Worm (Caenorhabditis elegans) whole organism, late embryonic: ENCODE data around the gene F36H5.10.

ENCODE experiments used
- C08G9.2 ChIP-seq: sonication (generic microtip); optimal IDR thresholded peaks from 2 replicates; lab custom pipeline; 2016; ENCODE audit warnings: mild to moderate bottlenecking, missing genetic modification characterization, moderate library complexity, missing compliant biosample characterization
- T23F11.4 ChIP-seq: fragments of 200-800 bp; sonication (Bioruptor generic); optimal IDR thresholded peaks from 2 replicates; lab custom pipeline; 2018; ENCODE audit warnings: mild to moderate bottlenecking, missing genetic modification characterization, missing compliant biosample characterization
- Y22D7AL.16 ChIP-seq: sonication (generic microtip); optimal IDR thresholded peaks from 2 replicates; lab custom pipeline; 2016; ENCODE audit warnings: missing genetic modification characterization, missing compliant biosample characterization
- ahr-1 ChIP-seq: sonication (generic microtip); optimal IDR thresholded peaks from 2 replicates; lab custom pipeline; 2016; ENCODE audit warnings: missing genetic modification characterization, missing compliant biosample characterization
- ceh-14 ChIP-seq: sonication (generic microtip); optimal IDR thresholded peaks from 2 replicates; lab custom pipeline; 2016; ENCODE audit warnings: missing genotype, missing genetic modification characterization, missing compliant biosample characterization
- ceh-22 ChIP-seq: sonication (generic microtip); optimal IDR thresholded peaks from 2 replicates; lab custom pipeline; 2017; ENCODE audit warnings: missing biosample characterization, missing genetic modification characterization
- ceh-24 ChIP-seq: sonication (generic microtip); optimal IDR thresholded peaks from 2 replicates; lab custom pipeline; 2016; ENCODE audit warnings: mild to moderate bottlenecking, missing genetic modification characterization, missing compliant biosample characterization
- ceh-34 ChIP-seq: sonication (generic microtip); optimal IDR thresholded peaks from 2 replicates; lab custom pipeline; 2016; ENCODE audit warnings: mild to moderate bottlenecking, missing genetic modification characterization, missing compliant biosample characterization
- ceh-45 ChIP-seq: fragments of 200-800 bp; sonication (Bioruptor generic); IDR thresholded peaks from 2 replicates; pipeline ENCODE4 v1.3.6; 2022; ENCODE audit warnings: missing genetic modification reagents, missing genetic modification characterization, missing compliant biosample characterization
- che-1 ChIP-seq: sonication (generic microtip); optimal IDR thresholded peaks from 2 replicates; lab custom pipeline; 2016; ENCODE audit warnings: mild to moderate bottlenecking, missing genetic modification characterization, missing compliant biosample characterization
- dmd-4 ChIP-seq: sonication (generic microtip); optimal IDR thresholded peaks from 2 replicates; lab custom pipeline; 2016; ENCODE audit warnings: borderline replicate concordance, missing genetic modification characterization, missing compliant biosample characterization
- ets-4 ChIP-seq: sonication (generic microtip); optimal IDR thresholded peaks from 2 replicates; lab custom pipeline; 2016; ENCODE audit warnings: missing genetic modification characterization, missing compliant biosample characterization
- eyg-1 ChIP-seq: sonication (generic microtip); optimal IDR thresholded peaks from 2 replicates; lab custom pipeline; 2016; ENCODE audit warnings: missing genotype, missing genetic modification characterization, missing compliant biosample characterization
- fkh-10 ChIP-seq: fragments of 150-350 bp; optimal IDR thresholded peaks from 2 replicates; lab custom pipeline; 2014; ENCODE audit warnings: missing biosample characterization, missing genetic modification reagents, missing genetic modification characterization
- gmeb-2 ChIP-seq: sonication (generic microtip); optimal IDR thresholded peaks from 2 replicates; lab custom pipeline; 2016; ENCODE audit warnings: missing genetic modification characterization, inconsistent platforms, missing compliant biosample characterization
- hlh-13 ChIP-seq: fragments of 200-800 bp; sonication (Bioruptor generic); optimal IDR thresholded peaks from 2 replicates; lab custom pipeline; 2018; ENCODE audit warnings: mild to moderate bottlenecking, missing genetic modification characterization, missing compliant biosample characterization
- hlh-15 ChIP-seq: sonication (generic microtip); optimal IDR thresholded peaks from 2 replicates; lab custom pipeline; 2016; ENCODE audit warnings: missing genetic modification characterization, missing compliant biosample characterization
- hlh-6 ChIP-seq: sonication (generic microtip); optimal IDR thresholded peaks from 2 replicates; lab custom pipeline; 2016; ENCODE audit warnings: missing genotype, missing genetic modification characterization, missing compliant biosample characterization
- hlh-8 ChIP-seq: sonication (generic microtip); optimal IDR thresholded peaks from 2 replicates; lab custom pipeline; 2016; ENCODE audit warnings: missing genotype, missing genetic modification characterization, missing compliant biosample characterization
- lim-6 ChIP-seq: sonication (generic microtip); optimal IDR thresholded peaks from 2 replicates; lab custom pipeline; 2016; ENCODE audit warnings: missing genetic modification characterization, missing compliant biosample characterization
- lin-11 ChIP-seq: fragments of 200-800 bp; sonication (Bioruptor generic); optimal IDR thresholded peaks from 2 replicates; lab custom pipeline; 2018; ENCODE audit warnings: mild to moderate bottlenecking, missing genetic modification characterization, missing compliant biosample characterization
- nfya-1 ChIP-seq: sonication (generic microtip); optimal IDR thresholded peaks from 2 replicates; lab custom pipeline; 2017; ENCODE audit warnings: missing genetic modification characterization, mild to moderate bottlenecking, missing compliant biosample characterization, antibody characterized with exemption, moderate library complexity
- nhr-11 ChIP-seq: fragments of 150-350 bp; optimal IDR thresholded peaks from 2 replicates; lab custom pipeline; 2014; ENCODE audit warnings: missing biosample characterization, missing genetic modification characterization
- odd-2 ChIP-seq: sonication (generic microtip); optimal IDR thresholded peaks from 2 replicates; lab custom pipeline; 2017; ENCODE audit warnings: antibody characterized with exemption, mild to moderate bottlenecking, missing genetic modification characterization, missing compliant biosample characterization
- pha-4 ChIP-seq: fragments of 150-350 bp; optimal IDR thresholded peaks from 2 replicates; lab custom pipeline; 2018; ENCODE audit warnings: missing biosample characterization, missing genetic modification reagents, missing genetic modification characterization
- pros-1 ChIP-seq: fragments of 150-350 bp; optimal IDR thresholded peaks from 2 replicates; lab custom pipeline; 2014; ENCODE audit warnings: missing biosample characterization, missing genetic modification reagents, missing genetic modification characterization
- ref-2 ChIP-seq: sonication (generic microtip); optimal IDR thresholded peaks from 2 replicates; lab custom pipeline; 2016; ENCODE audit warnings: missing genetic modification characterization, missing compliant biosample characterization
- rnt-1 ChIP-seq: sonication (generic microtip); optimal IDR thresholded peaks from 2 replicates; lab custom pipeline; 2016; ENCODE audit warnings: missing genetic modification characterization, missing compliant biosample characterization
- sox-4 ChIP-seq: sonication (generic microtip); optimal IDR thresholded peaks from 2 replicates; lab custom pipeline; 2017; ENCODE audit warnings: mild to moderate bottlenecking, missing genetic modification characterization, inconsistent platforms, missing compliant biosample characterization
- syd-9 ChIP-seq: sonication (generic microtip); optimal IDR thresholded peaks from 2 replicates; lab custom pipeline; 2016; ENCODE audit warnings: mild to moderate bottlenecking, missing genetic modification characterization, moderate library complexity, missing compliant biosample characterization
- tbx-2 ChIP-seq: sonication (generic microtip); optimal IDR thresholded peaks from 2 replicates; lab custom pipeline; 2016; ENCODE audit warnings: missing genetic modification characterization, missing compliant biosample characterization
- tbx-7 ChIP-seq: sonication (generic microtip); optimal IDR thresholded peaks from 2 replicates; lab custom pipeline; 2016; ENCODE audit warnings: missing genotype, missing genetic modification characterization, missing compliant biosample characterization
- unc-3 ChIP-seq, 2 experiments: fragments of 200-800 bp in 1 of 2; sonication (Bioruptor generic) in 1 of 2; sonication (generic microtip) in 1 of 2; conservative IDR thresholded peaks in 1 of 2; optimal IDR thresholded peaks in 1 of 2; 2 replicates each; pipeline versions ENCODE4 v1.3.6 to Lab custom; 2016 to 2022; ENCODE audit warnings: missing compliant biosample characterization in 2 of 2, missing genetic modification characterization in 2 of 2, missing genetic modification reagents in 1 of 2
- ztf-16 ChIP-seq: sonication (generic microtip); optimal IDR thresholded peaks from 2 replicates; lab custom pipeline; 2017; ENCODE audit warnings: missing genetic modification characterization, missing compliant biosample characterization

Gene F36H5.10

DNA sequence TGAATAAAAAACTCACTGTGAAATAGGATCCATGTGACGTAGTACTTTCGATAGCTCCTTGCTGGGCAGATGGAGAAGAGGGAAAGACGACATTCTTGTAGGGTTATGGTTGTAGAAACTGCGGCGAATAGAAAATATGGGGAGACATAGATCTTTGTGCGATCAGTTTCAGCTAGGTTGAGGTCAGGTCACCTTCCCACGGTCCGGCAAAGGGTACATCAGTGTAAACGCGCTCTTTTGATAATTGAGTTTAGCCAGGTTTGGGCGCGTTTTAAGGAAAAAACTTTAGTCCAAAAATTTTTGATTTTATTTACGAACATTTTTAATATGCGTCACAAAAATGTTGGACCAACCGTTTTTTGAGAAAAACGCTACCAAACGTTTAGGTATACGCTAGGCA lies 1.1 kb upstream of the F36H5.10 start, which contains the start of gene F36H5.17:
TSS of gene F36H5.17 (minus strand) at position 101 of the 400 bp plus-strand sequence.
- TF ChIP-seq hlh-15 (tag; lab: Kevin White, UChicago) = no peak
- TF ChIP-seq syd-9 (tag; lab: Kevin White, UChicago) = no peak
- no peak for TF ChIP-seq ceh-34 (tag; lab: Kevin White, UChicago)
- no peak for TF ChIP-seq ztf-16 (tag; lab: Kevin White, UChicago)
- TF ChIP-seq dmd-4 (tag; lab: Kevin White, UChicago) = no peak
- no peak for TF ChIP-seq C08G9.2
- no peak for TF ChIP-seq nhr-11 (tag; lab: Kevin White, UChicago)
- TF ChIP-seq sox-4 (tag; lab: Kevin White, UChicago) = no peak
- no peak for TF ChIP-seq lin-11
- no peak for TF ChIP-seq gmeb-2 (tag; lab: Kevin White, UChicago)

DNA sequence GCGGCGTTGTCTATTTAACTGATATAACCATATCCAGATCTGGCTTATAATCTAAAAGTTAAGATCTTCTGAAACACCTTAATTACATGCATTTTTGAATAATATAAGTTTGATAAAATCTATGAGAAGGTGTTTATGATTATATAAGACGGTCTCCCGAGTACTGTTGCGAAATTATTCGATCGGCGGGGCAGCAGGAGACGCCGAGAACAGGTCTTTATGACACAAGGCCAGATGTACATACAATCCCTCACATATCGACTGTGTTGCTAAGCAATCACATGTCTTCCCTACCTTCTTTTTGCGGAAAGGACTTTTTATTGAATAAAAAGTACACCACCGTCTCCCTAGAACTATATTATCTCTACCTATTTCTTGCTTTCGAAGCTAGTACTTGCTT lies 551 bp upstream of the F36H5.10 start, which contains the start of gene fbxb-53:
TSS of gene fbxb-53 (plus strand) at position 301 of the 400 bp plus-strand sequence.
- no peak for TF ChIP-seq ahr-1 (tag; lab: Kevin White, UChicago)
- TF ChIP-seq ref-2 = no peak
- TF ChIP-seq Y22D7AL.16 = no peak
- no peak for TF ChIP-seq tbx-2 (tag; lab: Kevin White, UChicago)
- no peak for TF ChIP-seq T23F11.4 (GFP tag; lab: Kevin White, UChicago)
- no peak for TF ChIP-seq che-1 (tag; lab: Kevin White, UChicago)
- TF ChIP-seq gmeb-2 (tag; lab: Kevin White, UChicago) = no peak
- TF ChIP-seq dmd-4 (tag; lab: Kevin White, UChicago) = no peak

DNA sequence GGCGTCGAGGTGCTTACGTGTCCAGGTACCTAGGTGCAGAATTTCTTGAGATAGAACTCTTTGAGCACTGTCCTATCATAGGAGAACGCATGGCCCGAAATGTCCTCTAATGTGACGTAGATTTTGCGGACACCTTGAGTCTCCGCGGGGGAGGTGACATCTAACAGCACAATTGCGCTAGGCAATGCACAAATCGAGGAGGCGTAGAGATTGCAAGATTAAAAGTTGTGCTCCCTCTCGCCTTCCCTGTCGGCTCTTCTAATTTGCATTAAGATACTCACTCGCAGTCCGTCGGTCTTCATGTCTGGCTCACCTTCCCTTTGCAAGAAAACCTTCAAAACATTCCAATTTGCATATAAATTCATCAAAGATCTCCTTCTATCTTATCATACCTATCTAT lies 2.5 kb downstream of the F36H5.10 start, which contains the start of gene F36H5.18:
TSS of gene F36H5.18 (plus strand) at position 301 of the 400 bp plus-strand sequence.
- TF ChIP-seq T23F11.4 (GFP tag; lab: Kevin White, UChicago) (no peak), pros-1 (tag; lab: Kevin White, UChicago) (no peak), ceh-22 (tag; lab: Kevin White, UChicago) (no peak), ets-4 (tag; lab: Kevin White, UChicago) (no peak), hlh-13 (no peak), hlh-6 (tag; lab: Kevin White, UChicago) (no peak), pha-4 (tag; lab: Kevin White, UChicago) (no peak), tbx-7 (no peak), sox-4 (tag; lab: Kevin White, UChicago) (no peak), ref-2 (no peak), rnt-1 (tag; lab: Kevin White, UChicago) (no peak), fkh-10 (GFP tag; lab: Kevin White, UChicago) (no peak), nfya-1 (tag; lab: Kevin White, UChicago) (no peak), hlh-8 (tag; lab: Kevin White, UChicago) (no peak), ceh-45 (GFP tag; lab: Robert Waterston, UW) (no peak)

DNA sequence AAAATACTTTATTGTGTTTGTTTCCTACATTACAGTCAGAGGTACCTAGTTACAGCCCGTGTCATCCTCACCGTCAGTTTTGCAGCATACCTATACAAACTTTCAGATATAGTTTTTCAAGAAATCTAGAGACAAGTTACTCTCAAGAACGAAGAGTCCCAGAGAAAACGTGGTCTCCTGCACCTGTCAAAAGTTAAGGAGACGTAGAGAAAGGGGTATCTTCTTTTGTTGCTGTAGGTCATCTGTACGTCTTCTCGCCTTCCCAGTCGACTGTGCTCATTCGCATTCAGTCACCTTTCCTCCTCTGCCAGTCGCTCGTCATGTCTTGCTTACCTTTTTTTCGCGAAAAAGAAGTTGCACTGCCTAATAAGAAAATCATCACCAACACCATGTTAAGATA lies 4.4 kb downstream of the F36H5.10 start, which contains the start of gene F36H5.4:
TSS of gene F36H5.4 (plus strand) at position 301 of the 400 bp plus-strand sequence.
- TF ChIP-seq nfya-1 (tag; lab: Kevin White, UChicago) (no peak), unc-3 (GFP tag; conservative IDR thresholded peaks at IDR 0.05; lab: Robert Waterston, UW) (no peak), unc-3 (tag; optimal IDR thresholded peaks at IDR 0.05; lab: Kevin White, UChicago) (no peak), hlh-15 (tag; lab: Kevin White, UChicago) (no peak), eyg-1 (tag; lab: Kevin White, UChicago) (no peak), tbx-7 (no peak), odd-2 (no peak), fkh-10 (GFP tag; lab: Kevin White, UChicago) (no peak)

DNA sequence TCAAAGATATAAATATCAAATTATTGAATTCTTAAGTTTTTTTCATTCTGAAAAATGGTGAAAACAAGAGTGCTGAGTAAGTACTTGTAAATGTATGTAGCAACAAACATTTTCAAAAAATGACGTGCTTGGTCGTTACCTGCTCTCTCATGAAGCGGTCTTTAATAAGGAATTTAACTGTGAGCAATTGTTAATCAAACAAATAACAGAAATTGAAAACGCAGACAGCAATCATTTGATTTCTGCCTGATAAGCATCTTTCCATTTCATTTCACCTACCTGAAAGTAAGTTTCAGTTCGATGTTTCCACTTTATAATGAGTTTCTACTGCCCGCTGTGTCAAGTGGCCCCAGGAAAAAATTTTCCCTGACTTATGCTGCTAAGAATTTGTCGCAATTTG lies 5.9 kb downstream of the F36H5.10 start, which contains the start of gene math-28:
TSS of gene math-28 (plus strand) at position 301 of the 400 bp plus-strand sequence.
- TF ChIP-seq unc-3 (GFP tag; conservative IDR thresholded peaks at IDR 0.05; lab: Robert Waterston, UW) = no peak
- no peak for TF ChIP-seq unc-3 (tag; optimal IDR thresholded peaks at IDR 0.05; lab: Kevin White, UChicago)
- TF ChIP-seq ceh-14 (tag; lab: Kevin White, UChicago) = no peak
- TF ChIP-seq ets-4 (tag; lab: Kevin White, UChicago) = no peak
- TF ChIP-seq lim-6 (tag; lab: Kevin White, UChicago) = no peak
- TF ChIP-seq ceh-24 = no peak
